Fruit fly (Drosophila melanogaster): Measurements from ENCODE around the gene twit.

DNA sequence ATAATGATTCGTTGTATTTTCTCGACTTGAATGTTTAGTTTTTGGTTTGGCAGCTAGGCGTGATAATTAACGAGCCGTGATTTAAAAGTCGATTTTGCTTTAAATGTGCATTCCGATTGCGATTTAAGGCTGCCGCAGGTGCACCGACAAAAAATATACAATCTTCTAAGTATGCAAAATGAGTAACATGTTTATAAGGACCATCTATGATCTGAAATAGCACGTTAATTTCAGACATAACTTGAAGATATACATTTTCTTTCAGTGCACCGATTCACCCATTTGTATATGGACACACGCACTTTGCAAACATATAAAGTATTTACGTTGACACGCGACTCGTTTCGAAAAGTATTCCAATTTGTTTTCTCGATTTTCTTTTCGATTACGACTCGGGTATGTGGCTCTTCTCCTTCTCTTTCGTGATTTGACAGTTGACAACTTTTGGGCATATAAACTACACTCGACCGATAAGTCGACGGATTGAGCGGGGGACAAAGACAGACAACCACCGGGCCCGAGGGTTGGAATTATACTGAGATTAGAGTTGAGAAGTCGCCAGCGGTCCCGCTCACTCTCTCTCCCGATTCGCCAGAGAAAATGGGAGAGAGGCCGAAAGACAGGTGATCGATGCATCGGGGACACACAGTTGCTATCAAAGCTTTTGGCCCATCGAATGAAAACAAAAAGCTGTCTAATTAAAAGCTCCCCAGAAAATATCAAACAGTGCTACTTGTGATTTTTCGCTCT lies 37.7 kb downstream of the twit start:
- no peak for TF ChIP-seq EcR (GFP tag; optimal IDR thresholded peaks at IDR 0.05)
- TF ChIP-seq pan (optimal IDR thresholded peaks at IDR 0.05) = no peak
- no peak for TF ChIP-seq psq (optimal IDR thresholded peaks at IDR 0.05)
- TF ChIP-seq CG8478 (optimal IDR thresholded peaks at IDR 0.05) = no peak

All from whole organism.